Worm (Caenorhabditis elegans): ENCODE results near the gene K08D9.9.
A peak's percentile ranks its signal among the peaks of the same experiment; 100 is the strongest.

Gene K08D9.9

ce11 chrV:3188043-3188442 lies 48.5 kb downstream of the K08D9.9 start, which contains the start of gene lag-2:
Gene lag-2, plus strand, starts transcription at chrV:3188343.
- TF ChIP-seq daf-8 (GFP tag; IDR thresholded peaks at IDR 0.05) (no peak), snpc-1.2 (GFP tag; IDR thresholded peaks at IDR 0.05) (no peak), unc-62 (GFP tag; optimal IDR thresholded peaks at IDR 0.05 in 1 of 2) (peak in 1 of 2 experiments; percentile 83), unc-62 (tag; optimal IDR thresholded peaks at IDR 0.05) (no peak)
